Fruit fly (Drosophila melanogaster): ENCODE results near the gene B4.

B4 gene

dm6 chr2L:13457037-13457547 is 92.0 kb downstream of the B4 start, which contains the start of gene CG42809:
CG42809 (plus strand) TSS chr2L:13457497.
- peak; percentile 43 for TF ChIP-seq Deaf1 (tag; optimal IDR thresholded peaks at IDR 0.05)
- TF ChIP-seq abd-A (tag; optimal IDR thresholded peaks at IDR 0.05), result peak; percentile 92
- no peak for TF ChIP-seq HmgZ (tag; optimal IDR thresholded peaks at IDR 0.05)
- TF ChIP-seq sisA (GFP tag; IDR thresholded peaks at IDR 0.05), result no peak
- TF ChIP-seq hkb (optimal IDR thresholded peaks at IDR 0.05), result no peak
- no peak for TF ChIP-seq hkb (GFP tag; IDR thresholded peaks at IDR 0.05)
- no peak for TF ChIP-seq CG13287 (GFP tag; IDR thresholded peaks at IDR 0.05; ENCODE audit: partially characterized antibody)
- peak; percentile 32 for TF ChIP-seq CG13894 (tag; optimal IDR thresholded peaks at IDR 0.05)
- TF ChIP-seq CG15011 (GFP tag; optimal IDR thresholded peaks at IDR 0.05), result no peak
- TF ChIP-seq cg (GFP tag; optimal IDR thresholded peaks at IDR 0.05), result peak; percentile 38
- TF ChIP-seq Rfx (GFP tag; IDR thresholded peaks at IDR 0.05), result no peak
- no peak for TF ChIP-seq vvl (GFP tag; IDR thresholded peaks at IDR 0.05)
- TF ChIP-seq CG12942 (GFP tag; optimal IDR thresholded peaks at IDR 0.05), result no peak
- TF ChIP-seq nau (GFP tag; optimal IDR thresholded peaks at IDR 0.05), result no peak
- no peak for TF ChIP-seq Hmx (GFP tag; optimal IDR thresholded peaks at IDR 0.05)
- no peak for TF ChIP-seq vfl (GFP tag; optimal IDR thresholded peaks at IDR 0.05)
- TF ChIP-seq toy (GFP tag; IDR thresholded peaks at IDR 0.05), result no peak
- peak; percentile 39 for TF ChIP-seq Ets97D (GFP tag; optimal IDR thresholded peaks at IDR 0.05)
- TF ChIP-seq mirr (GFP tag; optimal IDR thresholded peaks at IDR 0.05), result peak; percentile 41
- no peak for TF ChIP-seq YL-1 (GFP tag; optimal IDR thresholded peaks at IDR 0.05)
- peak; percentile 45 for TF ChIP-seq CG10543 (GFP tag; optimal IDR thresholded peaks at IDR 0.05)
- peak; percentile 63 for TF ChIP-seq Med (GFP tag)

Measured in whole organism, embryonic.